Fruit fly (Drosophila melanogaster): Measurements from ENCODE around the gene beat-Vc.

The beat-Vc gene

DNA sequence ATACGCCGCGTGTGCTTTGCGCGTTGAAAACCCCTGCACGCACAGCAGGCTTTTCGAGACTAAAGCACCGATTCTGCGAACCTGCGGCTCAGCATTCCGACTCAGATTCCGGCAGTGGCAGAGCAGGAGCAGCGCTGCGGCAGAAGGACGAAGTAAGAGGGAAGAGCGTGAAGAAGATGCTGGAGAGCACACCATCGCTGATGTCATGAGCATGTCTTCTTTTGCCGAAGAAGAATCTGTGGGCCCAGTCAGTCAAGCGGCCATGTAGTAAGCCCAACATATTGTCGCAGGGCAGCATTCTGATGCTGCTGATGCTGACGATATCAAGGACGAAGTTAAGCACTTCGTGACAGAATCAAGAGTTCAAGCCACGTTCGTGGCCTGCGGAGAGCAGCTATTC is at the start of gene beat-Vc:
beat-Vc (minus strand) TSS at position 65 of the 400 bp plus-strand sequence.
- no peak for TF ChIP-seq Sox14 (GFP tag; optimal IDR thresholded peaks at IDR 0.05)
- no peak for TF ChIP-seq dac (GFP tag; optimal IDR thresholded peaks at IDR 0.05)
- TF ChIP-seq CG3032 (tag; optimal IDR thresholded peaks at IDR 0.05), result no peak
- no peak for TF ChIP-seq CG8119 (GFP tag; IDR thresholded peaks at IDR 0.05)
- no peak for TF ChIP-seq CG7368 (GFP tag; optimal IDR thresholded peaks at IDR 0.05)
- no peak for TF ChIP-seq OdsH (GFP tag; optimal IDR thresholded peaks at IDR 0.05)
- TF ChIP-seq Ets96B (tag; optimal IDR thresholded peaks at IDR 0.05), result no peak
- TF ChIP-seq Hr4 (GFP tag; optimal IDR thresholded peaks at IDR 0.05), result no peak
- no peak for TF ChIP-seq lz (GFP tag; optimal IDR thresholded peaks at IDR 0.05)
- TF ChIP-seq svp (GFP tag), result no peak
- TF ChIP-seq CG4318 (GFP tag; optimal IDR thresholded peaks at IDR 0.05), result no peak
- no peak for TF ChIP-seq Eip78C (GFP tag)
- no peak for TF ChIP-seq spab (GFP tag; optimal IDR thresholded peaks at IDR 0.05)
- TF ChIP-seq fd85E (GFP tag; optimal IDR thresholded peaks at IDR 0.05), result no peak
- TF ChIP-seq Hr39 (GFP tag; optimal IDR thresholded peaks at IDR 0.05), result no peak
- no peak for TF ChIP-seq CG31627 (GFP tag; optimal IDR thresholded peaks at IDR 0.05)
- no peak for TF ChIP-seq eg (GFP tag; IDR thresholded peaks at IDR 0.05)
- no peak for TF ChIP-seq esn (GFP tag; optimal IDR thresholded peaks at IDR 0.05)
- no peak for TF ChIP-seq achi (GFP tag; optimal IDR thresholded peaks at IDR 0.05)

DNA sequence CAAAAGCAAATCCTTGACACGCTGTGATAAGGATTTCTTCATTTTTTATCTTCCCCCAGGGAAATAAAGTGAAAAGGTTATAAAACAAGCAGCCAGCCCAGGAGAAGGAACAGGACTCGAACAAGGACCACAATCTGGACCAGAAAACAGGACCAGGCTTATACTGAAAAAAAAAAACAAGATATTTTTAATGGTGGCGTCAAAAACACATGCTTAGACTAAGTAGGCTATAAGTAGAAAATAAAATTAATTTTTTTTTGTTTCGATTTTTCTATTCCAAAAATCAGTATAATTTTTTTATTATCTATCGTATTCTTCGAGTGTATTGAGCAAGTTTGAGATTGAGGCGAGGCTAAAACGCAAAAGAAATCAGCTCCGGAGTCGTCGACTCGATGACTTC is 44.8 kb upstream of the beat-Vc start:
- peak; percentile 14 for TF ChIP-seq Eip78C (GFP tag)
- TF ChIP-seq CG32006 (GFP tag; optimal IDR thresholded peaks at IDR 0.05), result no peak

DNA sequence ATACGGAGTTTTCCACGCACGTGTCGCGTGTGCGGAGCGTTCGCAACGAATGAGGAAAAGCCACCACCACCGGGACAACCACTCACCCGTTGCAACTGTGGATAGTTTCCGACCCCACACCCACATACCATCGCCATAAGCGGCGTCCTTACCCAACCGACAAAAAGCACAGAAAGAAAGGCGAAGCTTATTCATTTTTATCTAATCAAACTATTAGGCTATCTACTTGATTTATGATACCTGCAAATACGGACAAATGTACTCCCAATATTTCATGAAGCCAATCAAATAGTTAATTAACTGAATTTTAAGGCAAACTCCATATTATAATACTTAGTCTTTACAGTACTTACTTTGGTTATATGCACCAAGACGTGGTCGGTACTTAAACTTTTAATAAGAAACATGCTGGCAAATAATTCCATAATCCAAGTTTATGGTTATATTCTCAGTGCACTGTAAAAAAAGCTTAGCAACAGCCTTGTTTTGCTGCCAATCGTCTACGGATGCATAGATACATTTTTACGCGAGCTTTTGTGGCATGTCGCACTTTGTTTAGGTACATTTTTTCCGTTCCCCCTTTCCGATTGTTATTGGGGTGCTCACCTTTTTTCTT is 34.1 kb upstream of the beat-Vc start, which contains the start of gene CG31345:
CG31345 (minus strand) TSS at position 51 of the 616 bp plus-strand sequence.
- TF ChIP-seq dsx (GFP tag; optimal IDR thresholded peaks at IDR 0.05; ENCODE audit: poor library complexity, severe bottlenecking) (no peak), Hr38 (GFP tag; optimal IDR thresholded peaks at IDR 0.05) (no peak), Ets96B (tag; optimal IDR thresholded peaks at IDR 0.05) (no peak), CG6808 (GFP tag; optimal IDR thresholded peaks at IDR 0.05) (no peak), Blimp-1 (GFP tag; optimal IDR thresholded peaks at IDR 0.05) (no peak), pdm3 (GFP tag; optimal IDR thresholded peaks at IDR 0.05) (no peak), svp (GFP tag) (no peak), CG34406 (GFP tag; optimal IDR thresholded peaks at IDR 0.05) (no peak)

DNA sequence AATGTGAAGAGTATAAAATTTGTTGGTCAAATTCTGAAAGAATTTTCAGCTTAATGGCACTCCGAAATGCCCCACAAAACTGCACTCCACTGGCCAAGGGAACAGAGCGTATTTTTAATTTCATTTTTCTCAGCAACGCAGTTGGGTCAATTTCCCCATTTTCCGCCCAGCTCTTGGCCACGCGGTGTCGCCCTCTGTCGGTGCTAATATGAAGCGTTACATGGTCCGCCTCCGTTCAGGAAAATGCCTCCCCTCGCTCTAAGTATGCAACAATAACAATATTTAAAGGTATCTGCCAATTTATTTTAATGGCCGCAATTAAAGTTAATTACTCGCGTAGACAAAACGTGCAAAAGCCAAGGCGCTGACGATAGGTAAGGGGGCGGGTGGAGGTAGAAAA is 20.3 kb upstream of the beat-Vc start:
- TF ChIP-seq topi (GFP tag; optimal IDR thresholded peaks at IDR 0.05) (no peak), CG7368 (GFP tag; optimal IDR thresholded peaks at IDR 0.05) (no peak), pdm3 (GFP tag; optimal IDR thresholded peaks at IDR 0.05) (no peak), net (GFP tag; optimal IDR thresholded peaks at IDR 0.05) (no peak), spab (GFP tag; optimal IDR thresholded peaks at IDR 0.05) (no peak)

DNA sequence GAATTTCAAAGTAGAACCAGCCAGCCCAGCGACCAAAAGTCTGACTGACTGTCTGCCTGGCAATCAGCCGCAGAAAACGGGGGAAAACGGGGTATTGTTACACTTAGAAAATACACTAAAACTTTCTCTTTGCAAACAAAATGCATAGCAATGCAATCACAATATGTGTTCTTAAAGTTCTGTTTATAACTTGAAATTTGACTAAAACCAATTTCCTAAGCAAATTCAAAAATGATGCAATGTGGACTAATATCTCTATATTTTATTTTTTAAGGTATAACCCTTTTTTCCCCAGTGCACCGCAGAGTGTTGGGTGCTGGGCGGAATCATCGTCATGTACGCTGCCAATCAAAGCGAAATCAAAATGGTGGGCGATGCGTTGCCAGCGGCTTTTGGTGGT is 32.0 kb downstream of the beat-Vc start:
- no peak for TF ChIP-seq CG8632 (GFP tag; optimal IDR thresholded peaks at IDR 0.05)
- TF ChIP-seq topi (GFP tag; optimal IDR thresholded peaks at IDR 0.05), result no peak
- TF ChIP-seq Hr38 (GFP tag; optimal IDR thresholded peaks at IDR 0.05), result no peak
- TF ChIP-seq CG16779 (tag; optimal IDR thresholded peaks at IDR 0.05), result no peak
- no peak for TF ChIP-seq CG15336 (GFP tag; IDR thresholded peaks at IDR 0.05)
- no peak for TF ChIP-seq Sox102F (GFP tag; optimal IDR thresholded peaks at IDR 0.05)

- TF ChIP-seq svp (GFP tag) (peak; percentile 36), CG6163 (GFP tag; IDR thresholded peaks at IDR 0.05) (no peak), vri (GFP tag; optimal IDR thresholded peaks at IDR 0.05) (peak; percentile 16)
Measured at dm6 chr3R:12743580-12743979, 39.4 kb downstream of the beat-Vc start, which contains the start of gene Ugt37A3. Ugt37A3 (minus strand) TSS chr3R:12743680.

Data from whole organism, prepupa.